Fruit fly (Drosophila melanogaster) Kc167 (cell line): ENCODE measurements around the gene CG43897.

Experiments used
- h ChIP-seq: fragments of >200 bp; optimal IDR thresholded peaks from 3 replicates; lab custom pipeline; 2018; ENCODE audit warnings: missing external identifiers
- insv ChIP-seq: fragments of >200 bp; optimal IDR thresholded peaks from 3 replicates; lab custom pipeline; 2018; ENCODE audit warnings: missing external identifiers

DNA sequence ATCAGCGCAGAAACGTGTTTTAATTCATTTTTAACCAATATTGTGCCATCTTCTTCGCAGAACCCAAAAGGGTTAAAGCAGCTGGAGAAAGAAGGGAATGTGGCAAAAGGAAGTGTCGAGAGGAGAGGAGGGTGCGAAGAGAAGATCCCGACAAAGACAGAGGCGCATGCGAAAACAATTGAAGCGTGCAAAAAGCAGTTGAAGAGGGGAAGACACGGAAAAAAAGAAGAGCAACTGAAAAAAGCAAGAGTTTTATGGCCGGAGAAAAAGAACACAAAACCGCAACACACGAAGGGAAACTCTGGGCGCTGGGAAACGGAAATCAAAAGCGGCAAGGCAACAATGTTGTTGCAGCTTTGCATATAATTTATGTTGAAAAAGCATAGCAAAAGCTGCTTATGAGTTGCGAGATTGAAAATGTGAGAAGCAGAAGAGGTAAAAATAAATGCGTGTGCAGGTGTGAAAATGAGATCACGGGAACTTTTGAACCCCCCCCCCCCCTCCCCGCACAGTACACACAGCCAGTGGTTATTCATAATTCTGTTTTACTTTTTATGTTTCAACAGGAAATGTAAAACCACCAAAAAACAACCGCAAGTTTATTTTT lies 39.6 kb downstream of the CG43897 start:
- no peak for TF ChIP-seq h (lab: Kevin White, UChicago)
- no peak for TF ChIP-seq insv (lab: Kevin White, UChicago)
